Worm (Caenorhabditis elegans) whole organism, L3 larva: Measurements from ENCODE around the gene ngn-1.

Source experiments
- pha-4 ChIP-seq: fragments of 150-350 bp; optimal IDR thresholded peaks from 2 replicates; lab custom pipeline; 2014; ENCODE audit warnings: missing biosample characterization, missing genetic modification reagents, missing genetic modification characterization
- sea-2 ChIP-seq: fragments of 150-350 bp; sonication (generic microtip); optimal IDR thresholded peaks from 4 replicates; lab custom pipeline; 2014; ENCODE audit warnings: missing biosample characterization, missing genetic modification reagents, missing genetic modification characterization
- unc-39 ChIP-seq: sonication (generic microtip); optimal IDR thresholded peaks from 4 replicates; lab custom pipeline; 2017; ENCODE audit warnings: missing biosample characterization, missing genetic modification characterization
- unc-62 ChIP-seq: fragments of 150-350 bp; sonication (generic microtip); optimal IDR thresholded peaks from 4 replicates; lab custom pipeline; 2014; ENCODE audit warnings: missing biosample characterization, missing genetic modification reagents, missing genetic modification characterization

ce11 chrIV:2600841-2601240 lies 27.2 kb downstream of the ngn-1 start, which contains the start of gene epg-9:
- TF ChIP-seq sea-2 (GFP tag; lab: Kevin White, UChicago) (no peak), unc-62 (GFP tag; lab: Kevin White, UChicago) (no peak), pha-4 (no peak), unc-39 (tag; lab: Kevin White, UChicago) (no peak)
